Fruit fly (Drosophila melanogaster) Kc167 (cell line): ENCODE results near the gene CG13043.

ENCODE experiments used
- Myc ChIP-seq: fragments of >200 bp; optimal IDR thresholded peaks from 2 replicates; lab custom pipeline; 2017; ENCODE audit warnings: missing external identifiers
- Sin3A ChIP-seq: fragments of >200 bp; optimal IDR thresholded peaks from 2 replicates; lab custom pipeline; 2018; ENCODE audit warnings: missing external identifiers
- h ChIP-seq: fragments of >200 bp; optimal IDR thresholded peaks from 3 replicates; lab custom pipeline; 2018; ENCODE audit warnings: missing external identifiers
- insv ChIP-seq: fragments of >200 bp; optimal IDR thresholded peaks from 3 replicates; lab custom pipeline; 2018; ENCODE audit warnings: missing external identifiers
- ttk ChIP-seq: sonication (Bioruptor generic); optimal IDR thresholded peaks from 2 replicates; lab custom pipeline; 2017; ENCODE audit warnings: missing external identifiers

DNA sequence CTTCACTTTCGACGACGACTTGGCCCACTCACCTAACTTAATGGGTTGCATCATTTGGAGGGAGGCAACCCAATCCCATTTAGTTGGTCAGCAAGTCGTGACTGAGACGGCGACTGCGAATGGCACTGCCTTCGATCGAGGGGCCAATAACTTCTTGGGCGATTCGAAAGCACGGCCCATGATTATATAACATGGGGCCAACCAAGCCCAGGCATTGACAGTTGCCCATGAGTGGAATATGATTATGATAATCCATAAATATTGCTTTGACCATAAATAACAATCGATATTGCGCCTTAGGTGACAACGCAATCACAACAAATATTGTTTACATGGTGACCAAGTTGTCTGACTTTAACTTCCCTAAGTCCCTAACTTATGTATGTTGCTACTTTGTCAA lies 21.8 kb downstream of the CG13043 start, which contains the start of gene CG13048:
- TF ChIP-seq insv (lab: Kevin White, UChicago) (no peak), ttk (lab: Kevin White, UChicago) (no peak), Sin3A (no peak), h (lab: Kevin White, UChicago) (no peak), Myc (lab: Kevin White, UChicago) (no peak)
